Worm (Caenorhabditis elegans) whole organism, L2 larva: ENCODE results near the gene nmur-2.

ENCODE experiments used
- C34F6.9 ChIP-seq: fragments of 150-350 bp; optimal IDR thresholded peaks from 2 replicates; lab custom pipeline; 2014; ENCODE audit warnings: missing biosample characterization, missing genetic modification characterization
- F13H6.1 ChIP-seq: sonication (generic microtip); optimal IDR thresholded peaks from 2 replicates; lab custom pipeline; 2016; ENCODE audit warnings: missing genetic modification characterization, missing compliant biosample characterization
- R02D3.7 ChIP-seq: fragments of 150-350 bp; optimal IDR thresholded peaks from 2 replicates; lab custom pipeline; 2014; ENCODE audit warnings: missing biosample characterization, missing genetic modification characterization
- ZK546.5 ChIP-seq: sonication (generic microtip); optimal IDR thresholded peaks from 2 replicates; lab custom pipeline; 2017; ENCODE audit warnings: missing biosample characterization, missing genetic modification characterization
- alr-1 ChIP-seq: fragments of 150-350 bp; optimal IDR thresholded peaks from 2 replicates; lab custom pipeline; 2014; ENCODE audit warnings: missing biosample characterization, missing genetic modification characterization
- ama-1 ChIP-seq: fragments of 150-350 bp; optimal IDR thresholded peaks from 2 replicates; lab custom pipeline; 2018; ENCODE audit warnings: inconsistent platforms
- blmp-1 ChIP-seq: sonication (generic microtip); optimal IDR thresholded peaks from 2 replicates; lab custom pipeline; 2017; ENCODE audit warnings: missing genetic modification characterization, mild to moderate bottlenecking, missing compliant biosample characterization, antibody characterized with exemption, moderate library complexity; ENCODE audit not compliant: insufficient read depth
- crh-2 ChIP-seq: sonication (generic microtip); optimal IDR thresholded peaks from 2 replicates; lab custom pipeline; 2017; ENCODE audit warnings: missing biosample characterization, missing genetic modification characterization
- dmd-4 ChIP-seq: sonication (generic microtip); optimal IDR thresholded peaks from 2 replicates; lab custom pipeline; 2017; ENCODE audit warnings: missing biosample characterization, missing genetic modification characterization
- egl-27 ChIP-seq: sonication (generic microtip); optimal IDR thresholded peaks from 3 replicates; lab custom pipeline; 2017; ENCODE audit warnings: missing biosample characterization, missing genetic modification reagents, missing genetic modification characterization
- fos-1 ChIP-seq: fragments of 150-350 bp; optimal IDR thresholded peaks from 2 replicates; lab custom pipeline; 2014; ENCODE audit warnings: missing biosample characterization, missing genetic modification characterization
- gmeb-1 ChIP-seq: fragments of 150-350 bp; optimal IDR thresholded peaks from 2 replicates; lab custom pipeline; 2014; ENCODE audit warnings: missing biosample characterization, missing genetic modification characterization
- lin-13 ChIP-seq: fragments of 150-350 bp; optimal IDR thresholded peaks from 2 replicates; lab custom pipeline; 2014; ENCODE audit warnings: missing biosample characterization, missing genetic modification reagents, missing genetic modification characterization
- lsy-2 ChIP-seq, 2 experiments: fragments of 150-350 bp in 1 of 2; sonication (generic microtip) in 1 of 2; optimal IDR thresholded peaks; 2 replicates each; lab custom pipeline; 2014 to 2017; ENCODE audit warnings: missing biosample characterization in 2 of 2, missing genetic modification characterization in 2 of 2
- mbf-1 ChIP-seq: sonication (generic microtip); optimal IDR thresholded peaks from 2 replicates; lab custom pipeline; 2017; ENCODE audit warnings: missing biosample characterization, missing genetic modification characterization
- nhr-10 ChIP-seq: sonication (generic microtip); optimal IDR thresholded peaks from 2 replicates; lab custom pipeline; 2017; ENCODE audit warnings: missing biosample characterization, missing genetic modification characterization
- nhr-11 ChIP-seq: fragments of 150-350 bp; optimal IDR thresholded peaks from 2 replicates; lab custom pipeline; 2014; ENCODE audit warnings: missing biosample characterization, missing genetic modification characterization
- nhr-12 ChIP-seq: fragments of 150-350 bp; optimal IDR thresholded peaks from 2 replicates; lab custom pipeline; 2014; ENCODE audit warnings: missing biosample characterization, missing genetic modification characterization
- nhr-129 ChIP-seq: fragments of 150-350 bp; optimal IDR thresholded peaks from 2 replicates; lab custom pipeline; 2014; ENCODE audit warnings: missing biosample characterization, missing genetic modification characterization
- nhr-21 ChIP-seq: fragments of 150-350 bp; optimal IDR thresholded peaks from 2 replicates; lab custom pipeline; 2014; ENCODE audit warnings: missing biosample characterization, missing genetic modification characterization
- nhr-237 ChIP-seq: fragments of 150-350 bp; optimal IDR thresholded peaks from 2 replicates; lab custom pipeline; 2014; ENCODE audit warnings: missing biosample characterization, missing genetic modification characterization
- nhr-25 ChIP-seq: fragments of 150-350 bp; sonication (generic microtip); optimal IDR thresholded peaks from 3 replicates; lab custom pipeline; 2014; ENCODE audit warnings: missing biosample characterization, missing genetic modification characterization
- nhr-6 ChIP-seq: fragments of 150-350 bp; optimal IDR thresholded peaks from 2 replicates; lab custom pipeline; 2014; ENCODE audit warnings: missing biosample characterization, missing genetic modification characterization
- nhr-77 ChIP-seq: fragments of 150-350 bp; optimal IDR thresholded peaks from 2 replicates; lab custom pipeline; 2014; ENCODE audit warnings: missing biosample characterization, missing genetic modification characterization
- peb-1 ChIP-seq: fragments of 150-350 bp; optimal IDR thresholded peaks from 2 replicates; lab custom pipeline; 2014; ENCODE audit warnings: missing biosample characterization, missing genetic modification characterization
- sma-3 ChIP-seq: sonication (generic microtip); optimal IDR thresholded peaks from 2 replicates; lab custom pipeline; 2016; ENCODE audit warnings: missing genetic modification reagents, missing genetic modification characterization, missing compliant biosample characterization
- sma-9 ChIP-seq, 2 experiments: fragments of 150-350 bp in 1 of 2; sonication (generic microtip) in 1 of 2; optimal IDR thresholded peaks; 2 replicates each; lab custom pipeline; 2014 to 2016; ENCODE audit warnings: missing genetic modification characterization in 2 of 2, mild to moderate bottlenecking in 1 of 2, missing biosample characterization in 1 of 2, missing compliant biosample characterization in 1 of 2, missing genetic modification reagents in 1 of 2, moderate library complexity in 1 of 2
- snpc-4 ChIP-seq: fragments of 150-350 bp; optimal IDR thresholded peaks from 2 replicates; lab custom pipeline; 2014; ENCODE audit warnings: missing biosample characterization, missing genetic modification characterization
- unc-39 ChIP-seq: fragments of 150-350 bp; optimal IDR thresholded peaks from 2 replicates; lab custom pipeline; 2014; ENCODE audit warnings: missing biosample characterization, missing genetic modification characterization
- unc-55 ChIP-seq: fragments of 150-350 bp; sonication (generic microtip); optimal IDR thresholded peaks from 3 replicates; lab custom pipeline; 2014; ENCODE audit warnings: missing biosample characterization, missing genetic modification reagents, missing genetic modification characterization
- unc-62 ChIP-seq: fragments of 150-350 bp; optimal IDR thresholded peaks from 2 replicates; lab custom pipeline; 2014; ENCODE audit warnings: missing biosample characterization, missing genetic modification reagents, missing genetic modification characterization
- ztf-11 ChIP-seq: sonication (generic microtip); optimal IDR thresholded peaks from 2 replicates; lab custom pipeline; 2017; ENCODE audit warnings: missing biosample characterization, missing genetic modification characterization
- ztf-4 ChIP-seq: fragments of 150-350 bp; optimal IDR thresholded peaks from 2 replicates; lab custom pipeline; 2014; ENCODE audit warnings: missing biosample characterization, missing genetic modification characterization

Gene nmur-2

DNA sequence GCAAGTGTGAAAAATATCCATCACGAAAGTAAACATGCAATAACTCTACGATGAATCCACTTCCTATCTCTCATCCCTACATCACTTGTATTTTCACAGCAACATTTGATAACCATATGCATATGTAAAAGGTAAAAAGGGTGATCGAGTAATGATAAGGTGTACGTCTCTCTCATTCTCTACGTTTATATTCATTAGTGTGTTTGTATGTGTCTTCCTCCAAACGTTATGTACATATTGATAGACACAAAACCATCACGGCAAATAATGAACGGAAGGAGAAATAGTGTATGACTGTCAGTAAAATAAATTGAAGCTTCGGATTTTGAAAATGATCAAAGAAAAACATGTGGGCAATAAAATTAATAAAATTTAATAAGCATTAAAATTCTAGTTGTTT lies 2.3 kb downstream of the nmur-2 start:
- TF ChIP-seq nhr-6 (tag; lab: Kevin White, UChicago) = no peak
- TF ChIP-seq fos-1 (tag; lab: Kevin White, UChicago) = peak; percentile 88

DNA sequence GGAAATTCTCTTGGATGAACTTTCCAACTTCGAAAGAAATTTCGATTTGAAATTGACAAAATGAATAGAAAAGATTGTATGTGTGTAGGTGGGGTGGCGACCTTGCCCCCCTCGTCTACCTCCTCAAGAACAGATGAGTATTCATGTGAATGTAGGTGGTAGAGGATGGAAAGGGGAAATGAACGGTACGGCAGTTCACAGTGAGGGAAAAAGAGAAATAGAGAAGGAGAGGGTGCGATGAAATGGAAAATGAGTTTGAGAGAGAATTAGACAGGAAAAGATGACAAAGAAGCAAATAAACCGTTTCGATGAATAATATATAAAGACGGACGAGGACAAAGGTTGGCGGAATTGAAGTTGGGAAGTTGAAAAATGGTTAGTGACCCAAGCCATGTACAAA lies 2.8 kb downstream of the nmur-2 start:
- TF ChIP-seq sma-3 (peak; percentile 13), fos-1 (tag; lab: Kevin White, UChicago) (peak; percentile 35), nhr-12 (tag; lab: Kevin White, UChicago) (no peak), unc-39 (tag; lab: Kevin White, UChicago) (no peak), C34F6.9 (tag; lab: Kevin White, UChicago) (peak; percentile 8)

DNA sequence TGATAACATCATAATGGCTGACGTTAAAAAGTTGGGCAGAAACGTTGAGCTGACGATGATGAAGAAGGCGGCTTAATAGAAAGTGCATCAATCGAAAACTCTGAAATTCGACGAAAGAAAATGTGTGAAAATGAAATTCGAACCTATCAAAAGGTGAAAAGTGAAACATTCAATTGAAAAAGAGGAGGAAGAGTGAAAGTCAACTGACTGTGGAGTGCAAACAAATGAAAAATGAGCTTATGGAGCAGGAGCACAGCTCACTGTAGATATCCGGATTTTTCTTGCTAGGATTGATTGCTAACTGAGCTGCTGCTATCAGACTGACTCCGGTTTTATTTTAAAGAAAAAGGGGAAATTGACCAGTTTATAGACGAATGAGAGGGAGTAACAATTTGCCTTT lies 3.7 kb downstream of the nmur-2 start, which contains the start of gene K10B4.3:
K10B4.3 (minus strand) TSS at position 101 of the 400 bp plus-strand sequence.
- TF ChIP-seq nhr-12 (tag; lab: Kevin White, UChicago) = no peak
- TF ChIP-seq lin-13 (GFP tag; lab: Kevin White, UChicago) = no peak
- no peak for TF ChIP-seq unc-55 (GFP tag; lab: Kevin White, UChicago)
- no peak for TF ChIP-seq ztf-4 (tag; lab: Kevin White, UChicago)
- no peak for TF ChIP-seq unc-62 (GFP tag; lab: Kevin White, UChicago)
- no peak for TF ChIP-seq egl-27 (tag; lab: Kevin White, UChicago)
- no peak for TF ChIP-seq R02D3.7 (tag; lab: Kevin White, UChicago)
- TF ChIP-seq C34F6.9 (tag; lab: Kevin White, UChicago) = no peak
- no peak for TF ChIP-seq ama-1 (lab: Kevin White, UChicago)
- no peak for TF ChIP-seq blmp-1 (tag; lab: Kevin White, UChicago)
- TF ChIP-seq dmd-4 = no peak
- TF ChIP-seq mbf-1 (tag; lab: Kevin White, UChicago) = no peak
- TF ChIP-seq alr-1 (tag; lab: Kevin White, UChicago) = no peak
- TF ChIP-seq nhr-11 (tag; lab: Kevin White, UChicago) = no peak
- no peak for TF ChIP-seq ztf-11 (tag; lab: Kevin White, UChicago)
- no peak for TF ChIP-seq snpc-4 (tag; lab: Kevin White, UChicago)
- no peak for TF ChIP-seq nhr-237
- TF ChIP-seq, all 48 proteins: peak for 0

DNA sequence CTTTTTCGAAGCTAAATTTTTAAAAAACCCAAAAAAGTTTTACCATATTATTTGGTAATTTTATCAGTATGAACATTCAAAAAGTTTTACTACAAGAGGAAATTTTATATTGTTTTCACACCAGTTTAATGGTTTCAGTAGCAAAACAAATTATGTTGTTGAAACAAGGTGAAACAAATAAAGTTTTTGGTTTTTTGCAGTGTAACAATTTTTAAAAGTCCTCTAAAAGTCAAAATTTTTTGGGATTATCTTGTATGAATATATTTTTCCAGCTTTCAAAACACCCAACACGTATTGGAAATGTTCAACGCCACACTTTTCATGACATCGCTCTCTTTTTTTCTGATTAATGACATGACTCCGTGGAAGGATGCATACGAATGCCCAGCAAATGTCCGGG lies 7.9 kb downstream of the nmur-2 start, which contains the start of gene srt-54:
srt-54 (plus strand) TSS at position 301 of the 400 bp plus-strand sequence.
- TF ChIP-seq peb-1 (tag; lab: Kevin White, UChicago) (no peak), F13H6.1 (tag; lab: Kevin White, UChicago) (no peak), dmd-4 (no peak), lsy-2 (tag; optimal IDR thresholded peaks at IDR 0.05; lab: Kevin White, UChicago) (no peak), sma-9 (GFP tag; optimal IDR thresholded peaks at IDR 0.05; lab: Kevin White, UChicago) (no peak), sma-9 (tag; optimal IDR thresholded peaks at IDR 0.05; lab: Kevin White, UChicago) (no peak), nhr-10 (tag; lab: Kevin White, UChicago) (no peak), ama-1 (lab: Kevin White, UChicago) (no peak), alr-1 (tag; lab: Kevin White, UChicago) (no peak), nhr-25 (tag; lab: Kevin White, UChicago) (no peak), ZK546.5 (no peak), C34F6.9 (tag; lab: Kevin White, UChicago) (no peak), gmeb-1 (tag; lab: Kevin White, UChicago) (no peak), crh-2 (tag; lab: Kevin White, UChicago) (no peak), ztf-11 (tag; lab: Kevin White, UChicago) (no peak), fos-1 (tag; lab: Kevin White, UChicago) (no peak), nhr-77 (tag; lab: Kevin White, UChicago) (no peak), sma-3 (no peak), nhr-21 (tag; lab: Kevin White, UChicago) (no peak), R02D3.7 (tag; lab: Kevin White, UChicago) (no peak), unc-62 (GFP tag; lab: Kevin White, UChicago) (no peak)

DNA sequence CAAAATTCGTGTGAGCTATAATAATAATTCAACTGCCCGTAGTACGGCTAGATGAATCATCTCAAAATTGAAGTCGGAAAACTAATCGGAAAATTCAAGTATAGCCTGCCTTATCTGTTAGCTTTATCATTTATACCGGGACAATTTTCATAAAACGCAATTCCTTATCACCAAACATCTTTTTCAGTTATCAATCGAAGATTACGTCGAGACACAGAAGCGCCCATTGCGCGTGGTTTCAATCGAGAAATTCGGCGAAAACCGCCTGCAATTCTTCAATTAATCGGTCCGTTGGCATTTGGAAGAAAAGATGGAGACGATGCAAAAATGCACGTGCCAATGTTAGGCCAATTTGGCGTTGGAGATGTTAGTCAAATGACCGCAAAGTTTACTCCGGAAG lies 12.6 kb downstream of the nmur-2 start:
- no peak for TF ChIP-seq peb-1 (tag; lab: Kevin White, UChicago)
- peak; percentile 15 for TF ChIP-seq nhr-129
- peak; percentile 28 for TF ChIP-seq sma-3
- TF ChIP-seq, all 48 proteins: peak for 2
